Worm (Caenorhabditis elegans) whole organism, L1 larva: ENCODE data around the gene F58B4.5.
A peak's percentile ranks its signal among the peaks of the same experiment; 100 is the strongest.

Source experiments
- C34B4.2 ChIP-seq: sonication (generic microtip); optimal IDR thresholded peaks from 2 replicates; lab custom pipeline; 2017; ENCODE audit warnings: mild to moderate bottlenecking, missing genetic modification characterization, missing compliant biosample characterization
- F16B12.6 ChIP-seq: fragments of 150-350 bp; optimal IDR thresholded peaks from 2 replicates; lab custom pipeline; 2014; ENCODE audit warnings: missing biosample characterization, missing genetic modification characterization
- aha-1 ChIP-seq: fragments of 150-350 bp; optimal IDR thresholded peaks from 2 replicates; lab custom pipeline; 2014; ENCODE audit warnings: missing biosample characterization, missing genetic modification characterization
- alr-1 ChIP-seq: fragments of 200-800 bp; sonication (Bioruptor generic); optimal IDR thresholded peaks from 2 replicates; lab custom pipeline; 2018; ENCODE audit warnings: borderline replicate concordance, mild to moderate bottlenecking, missing genetic modification characterization, missing compliant biosample characterization
- aly-2 ChIP-seq: fragments of 150-350 bp; optimal IDR thresholded peaks from 2 replicates; lab custom pipeline; 2014; ENCODE audit warnings: missing biosample characterization, missing genetic modification characterization
- ceh-8 ChIP-seq: fragments of 200-800 bp; sonication (Bioruptor generic); optimal IDR thresholded peaks from 2 replicates; lab custom pipeline; 2018; ENCODE audit warnings: mild to moderate bottlenecking, missing genetic modification characterization, moderate library complexity, missing compliant biosample characterization
- ceh-90 ChIP-seq: sonication (generic microtip); optimal IDR thresholded peaks from 2 replicates; lab custom pipeline; 2016; ENCODE audit warnings: missing genetic modification characterization, missing compliant biosample characterization
- efl-1 ChIP-seq, 4 experiments: fragments of 150-350 bp; optimal IDR thresholded peaks in 3 of 4; peaks in 1 of 4; 1 replicate in 1 of 4; 2 replicates in 3 of 4; lab custom pipeline; 2014; ENCODE audit warnings: missing biosample characterization in 2 of 4, missing genetic modification characterization in 2 of 4, missing genetic modification reagents in 2 of 4
- efl-3 ChIP-seq: fragments of 200-800 bp; sonication (Bioruptor generic); optimal IDR thresholded peaks from 2 replicates; lab custom pipeline; 2018; ENCODE audit warnings: mild to moderate bottlenecking, missing genetic modification characterization, missing compliant biosample characterization
- fkh-4 ChIP-seq: sonication (generic microtip); optimal IDR thresholded peaks from 2 replicates; lab custom pipeline; 2016; ENCODE audit warnings: missing compliant biosample characterization, missing genetic modification characterization, borderline replicate concordance
- fkh-8 ChIP-seq: sonication (generic microtip); optimal IDR thresholded peaks from 2 replicates; lab custom pipeline; 2016; ENCODE audit warnings: mild to moderate bottlenecking, missing genetic modification characterization, missing compliant biosample characterization
- hlh-4 ChIP-seq: sonication (generic microtip); optimal IDR thresholded peaks from 2 replicates; lab custom pipeline; 2016; ENCODE audit warnings: mild to moderate bottlenecking, missing genetic modification characterization, missing compliant biosample characterization
- hpl-2 ChIP-seq: fragments of 150-350 bp; optimal IDR thresholded peaks from 2 replicates; lab custom pipeline; 2014; ENCODE audit warnings: missing biosample characterization, missing genetic modification reagents, missing genetic modification characterization
- jun-1 ChIP-seq: fragments of 150-350 bp; optimal IDR thresholded peaks from 2 replicates; lab custom pipeline; 2014; ENCODE audit warnings: missing biosample characterization, missing genetic modification reagents, missing genetic modification characterization
- lin-13 ChIP-seq: fragments of 150-350 bp; optimal IDR thresholded peaks from 2 replicates; lab custom pipeline; 2014; ENCODE audit warnings: missing biosample characterization, missing genetic modification reagents, missing genetic modification characterization
- lin-14 ChIP-seq: fragments of 200-800 bp; sonication (Bioruptor generic); optimal IDR thresholded peaks from 2 replicates; lab custom pipeline; 2018; ENCODE audit warnings: mild to moderate bottlenecking, missing genetic modification characterization, moderate library complexity, missing compliant biosample characterization
- lin-35 ChIP-seq, 2 experiments: fragments of 150-350 bp; optimal IDR thresholded peaks; 2 replicates each; lab custom pipeline; 2014; ENCODE audit warnings: missing biosample characterization in 2 of 2, missing genetic modification characterization in 2 of 2, missing genetic modification reagents in 2 of 2
- lin-39 ChIP-seq: fragments of 150-350 bp; optimal IDR thresholded peaks from 2 replicates; lab custom pipeline; 2014; ENCODE audit warnings: missing biosample characterization, missing genetic modification reagents, missing genetic modification characterization
- lsy-2 ChIP-seq, 2 experiments: fragments of 150-350 bp; optimal IDR thresholded peaks; 2 replicates each; lab custom pipeline; 2014; ENCODE audit warnings: missing biosample characterization in 2 of 2, missing genetic modification characterization in 2 of 2
- mef-2 ChIP-seq: fragments of 150-350 bp; optimal IDR thresholded peaks from 2 replicates; lab custom pipeline; 2014; ENCODE audit warnings: missing biosample characterization, missing genetic modification characterization
- mep-1 ChIP-seq: fragments of 150-350 bp; optimal IDR thresholded peaks from 2 replicates; lab custom pipeline; 2014; ENCODE audit warnings: missing biosample characterization, missing genetic modification characterization
- nhr-11 ChIP-seq: fragments of 150-350 bp; optimal IDR thresholded peaks from 2 replicates; lab custom pipeline; 2014; ENCODE audit warnings: missing biosample characterization, missing genetic modification characterization
- nhr-19 ChIP-seq: fragments of 200-800 bp; sonication (Bioruptor generic); conservative IDR thresholded peaks from 2 replicates; pipeline ENCODE4 v1.3.6; 2022; ENCODE audit warnings: missing genetic modification characterization, missing compliant biosample characterization
- nhr-20 ChIP-seq: sonication (generic microtip); optimal IDR thresholded peaks from 2 replicates; lab custom pipeline; 2016; ENCODE audit warnings: mild to moderate bottlenecking, missing genetic modification characterization, missing compliant biosample characterization
- nhr-237 ChIP-seq: fragments of 150-350 bp; optimal IDR thresholded peaks from 2 replicates; lab custom pipeline; 2014; ENCODE audit warnings: missing biosample characterization, missing genetic modification characterization
- nhr-47 ChIP-seq: sonication (generic microtip); optimal IDR thresholded peaks from 2 replicates; lab custom pipeline; 2016; ENCODE audit warnings: mild to moderate bottlenecking, missing genetic modification characterization, moderate library complexity, missing compliant biosample characterization
- nhr-71 ChIP-seq: sonication (generic microtip); optimal IDR thresholded peaks from 2 replicates; lab custom pipeline; 2016; ENCODE audit warnings: mild to moderate bottlenecking, missing genetic modification characterization, moderate library complexity, missing compliant biosample characterization
- nhr-84 ChIP-seq: sonication (generic microtip); optimal IDR thresholded peaks from 2 replicates; lab custom pipeline; 2017; ENCODE audit warnings: missing biosample characterization, missing genetic modification characterization
- nhr-85 ChIP-seq: sonication (generic microtip); peaks from one replicate; lab custom pipeline; 2016; ENCODE audit warnings: missing genetic modification characterization, inconsistent platforms, missing compliant biosample characterization
- pag-3 ChIP-seq: sonication (generic microtip); optimal IDR thresholded peaks from 2 replicates; lab custom pipeline; 2017; ENCODE audit warnings: missing genetic modification characterization, mild to moderate bottlenecking, missing compliant biosample characterization, antibody characterized with exemption, borderline replicate concordance; ENCODE audit not compliant: insufficient read depth
- pqm-1 ChIP-seq: sonication (generic microtip); optimal IDR thresholded peaks from 3 replicates; lab custom pipeline; 2017; ENCODE audit warnings: missing biosample characterization, missing genetic modification characterization
- rnt-1 ChIP-seq: sonication (generic microtip); optimal IDR thresholded peaks from 2 replicates; lab custom pipeline; 2016; ENCODE audit warnings: mild to moderate bottlenecking, missing genetic modification characterization, moderate library complexity, missing compliant biosample characterization
- snu-23 ChIP-seq: sonication (generic microtip); optimal IDR thresholded peaks from 2 replicates; lab custom pipeline; 2016; ENCODE audit warnings: missing genetic modification characterization, missing compliant biosample characterization
- sox-4 ChIP-seq: sonication (generic microtip); optimal IDR thresholded peaks from 2 replicates; lab custom pipeline; 2016; ENCODE audit warnings: missing genetic modification characterization, missing compliant biosample characterization
- tbx-2 ChIP-seq: sonication (generic microtip); optimal IDR thresholded peaks from 2 replicates; lab custom pipeline; 2016; ENCODE audit warnings: missing genetic modification characterization, missing compliant biosample characterization
- unc-130 ChIP-seq: fragments of 150-350 bp; optimal IDR thresholded peaks from 2 replicates; lab custom pipeline; 2017; ENCODE audit warnings: missing biosample characterization, missing genetic modification characterization, inconsistent platforms
- unc-98 ChIP-seq: fragments of 200-800 bp; sonication (Bioruptor generic); IDR thresholded peaks from 2 replicates; pipeline ENCODE4 v1.3.6; 2022; ENCODE audit warnings: missing genetic modification characterization, missing compliant biosample characterization
- ztf-4 ChIP-seq: fragments of 150-350 bp; optimal IDR thresholded peaks from 2 replicates; lab custom pipeline; 2014; ENCODE audit warnings: missing biosample characterization, missing genetic modification characterization

F58B4.5 gene

DNA sequence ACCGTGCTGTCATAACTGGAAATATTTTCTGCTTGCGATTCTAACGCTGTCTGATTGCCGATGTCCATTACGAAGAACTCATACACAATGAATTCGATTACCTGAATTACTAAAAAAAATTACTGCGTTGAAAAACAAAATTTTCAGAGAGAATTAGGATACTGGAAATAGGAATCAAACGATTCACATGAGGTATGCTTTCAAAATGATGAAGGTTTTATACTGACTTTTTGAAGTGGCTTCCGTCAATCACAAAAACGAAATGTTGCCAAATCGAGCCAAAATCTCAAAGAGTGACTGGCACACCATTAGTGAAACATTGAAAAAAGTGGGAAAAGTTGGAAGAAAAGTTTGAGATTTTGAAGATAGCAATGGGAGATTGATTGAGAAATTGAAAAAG, 23.4 kb upstream of the F58B4.5 start, which contains the start of gene zzz-1:
zzz-1 (minus strand) TSS at position 101 of the 400 bp plus-strand sequence.
- TF ChIP-seq efl-3 (GFP tag; lab: Kevin White, UChicago): no peak
- no peak for TF ChIP-seq nhr-47 (tag; lab: Kevin White, UChicago)
- TF ChIP-seq unc-98 (GFP tag; lab: Robert Waterston, UW): no peak
- no peak for TF ChIP-seq nhr-237 (tag; lab: Kevin White, UChicago)
- TF ChIP-seq jun-1 (tag; lab: Kevin White, UChicago): no peak
- TF ChIP-seq aly-2: no peak
- TF ChIP-seq alr-1 (tag; lab: Kevin White, UChicago): no peak
- no peak for TF ChIP-seq lsy-2 (tag; optimal IDR thresholded peaks at IDR 0.05; lab: Kevin White, UChicago)
- no peak for TF ChIP-seq nhr-84 (tag; lab: Kevin White, UChicago)
- no peak for TF ChIP-seq F16B12.6
- no peak for TF ChIP-seq mep-1 (tag; lab: Kevin White, UChicago)
- TF ChIP-seq tbx-2 (tag; lab: Kevin White, UChicago): no peak
- TF ChIP-seq nhr-11 (tag; lab: Kevin White, UChicago): no peak
- TF ChIP-seq unc-130 (tag; lab: Kevin White, UChicago): no peak
- TF ChIP-seq lin-13 (GFP tag; lab: Kevin White, UChicago): no peak
- TF ChIP-seq lin-14 (GFP tag; lab: Kevin White, UChicago): no peak
- TF ChIP-seq sox-4 (tag; lab: Kevin White, UChicago): no peak
- no peak for TF ChIP-seq hlh-4 (tag; lab: Kevin White, UChicago)

DNA sequence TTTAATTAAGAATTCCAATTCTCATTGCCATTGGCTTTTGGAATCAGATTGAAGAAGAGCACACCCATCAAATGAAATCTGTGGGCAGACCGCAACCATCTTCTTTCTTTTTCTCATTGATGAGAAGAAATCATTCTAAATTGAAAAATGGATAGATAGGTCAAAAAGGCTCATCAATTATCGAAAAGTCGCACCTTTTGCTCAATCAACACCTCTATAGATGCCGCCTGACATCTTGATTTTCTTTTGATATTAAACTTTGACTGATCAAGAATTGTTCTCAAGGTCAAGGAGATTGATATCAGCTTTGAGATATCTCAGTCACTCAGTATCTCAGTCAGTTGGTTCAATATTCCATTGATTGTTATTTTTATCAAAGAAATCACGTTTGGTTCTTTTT, 22.5 kb upstream of the F58B4.5 start:
- no peak for TF ChIP-seq ceh-8 (GFP tag; lab: Kevin White, UChicago)
- peak; percentile 44 for TF ChIP-seq lin-14 (GFP tag; lab: Kevin White, UChicago)
- TF ChIP-seq pag-3: peak; percentile 5
- no peak for TF ChIP-seq mef-2 (tag; lab: Kevin White, UChicago)
- TF ChIP-seq lin-39 (tag; lab: Kevin White, UChicago): peak; percentile 65
- peak; percentile 51 for TF ChIP-seq nhr-71 (tag; lab: Kevin White, UChicago)
- no peak for TF ChIP-seq nhr-85 (tag; lab: Kevin White, UChicago)
- no peak for TF ChIP-seq nhr-84 (tag; lab: Kevin White, UChicago)
- TF ChIP-seq fkh-4 (tag; lab: Kevin White, UChicago): no peak
- TF ChIP-seq rnt-1 (tag; lab: Kevin White, UChicago): peak; percentile 49
- TF ChIP-seq fkh-8 (tag; lab: Kevin White, UChicago): no peak
- TF ChIP-seq snu-23 (GFP tag; lab: Kevin White, UChicago): no peak
- TF ChIP-seq ztf-4: no peak
- no peak for TF ChIP-seq hpl-2 (GFP tag; lab: Kevin White, UChicago)
- TF ChIP-seq lsy-2 (tag; optimal IDR thresholded peaks at IDR 0.05; lab: Kevin White, UChicago): peak in 1 of 2 experiments; percentile 26
- TF ChIP-seq aha-1 (tag; lab: Kevin White, UChicago): no peak
- no peak for TF ChIP-seq pqm-1

DNA sequence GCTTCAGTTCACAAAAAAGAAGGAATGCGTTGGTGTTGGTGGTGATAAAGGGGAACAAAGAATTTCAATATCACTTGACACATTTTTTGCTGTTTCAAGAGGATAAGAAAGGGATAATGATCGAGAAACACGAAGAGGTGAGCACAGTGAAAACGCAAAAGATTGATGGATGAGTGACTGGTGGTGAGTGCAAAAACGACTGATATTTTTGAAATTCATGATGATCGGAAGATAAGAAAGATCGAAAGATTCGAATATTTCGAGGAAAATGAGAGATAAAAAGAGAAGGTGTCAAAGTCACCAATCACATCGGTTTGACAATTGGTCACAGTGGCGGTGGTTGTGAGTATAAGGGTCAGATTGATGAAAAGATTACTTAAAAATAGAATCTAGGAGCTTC, 16.6 kb upstream of the F58B4.5 start:
- TF ChIP-seq efl-1 (optimal IDR thresholded peaks at IDR 0.05; lab: Kevin White, UChicago) (no peak), efl-1 (GFP tag; optimal IDR thresholded peaks at IDR 0.05 in 1 of 2; lab: Kevin White, UChicago) (no peak), nhr-19 (GFP tag; lab: Robert Waterston, UW) (no peak), ceh-90 (no peak), lsy-2 (tag; optimal IDR thresholded peaks at IDR 0.05; lab: Kevin White, UChicago) (peak in 1 of 2 experiments; percentile 36), lin-14 (GFP tag; lab: Kevin White, UChicago) (peak; percentile 54), C34B4.2 (no peak), rnt-1 (tag; lab: Kevin White, UChicago) (peak; percentile 44), lin-35 (GFP tag; optimal IDR thresholded peaks at IDR 0.05; lab: Kevin White, UChicago) (no peak), nhr-71 (tag; lab: Kevin White, UChicago) (peak; percentile 53), nhr-20 (tag; lab: Kevin White, UChicago) (peak; percentile 19)
